Fruit fly (Drosophila melanogaster) whole organism, prepupa: ENCODE measurements around the gene CG3225.
A peak's percentile ranks its signal among the peaks of the same experiment; 100 is the strongest.

Experiments used
- CG1621 ChIP-seq: fragments of 200-800 bp; sonication (Bioruptor generic); optimal IDR thresholded peaks from 3 replicates; lab custom pipeline; 2018; ENCODE audit warnings: missing biosample characterization, mild to moderate bottlenecking, missing genetic modification characterization
- CG16779 ChIP-seq: fragments of 200-800 bp; sonication (Bioruptor generic); optimal IDR thresholded peaks from 3 replicates; lab custom pipeline; 2017; ENCODE audit warnings: missing biosample characterization, mild to moderate bottlenecking, missing genetic modification characterization
- CG3032 ChIP-seq: fragments of 200-800 bp; optimal IDR thresholded peaks from 2 replicates; lab custom pipeline; 2019; ENCODE audit warnings: missing biosample characterization, mild to moderate bottlenecking, missing genetic modification characterization, moderate library complexity
- CG32006 ChIP-seq: fragments of 200-800 bp; sonication (Bioruptor generic); optimal IDR thresholded peaks from 3 replicates; lab custom pipeline; 2017; ENCODE audit warnings: missing biosample characterization, mild to moderate bottlenecking, missing genetic modification characterization
- Eip93F ChIP-seq: fragments of 200-800 bp; sonication (Bioruptor generic); optimal IDR thresholded peaks from 2 replicates; lab custom pipeline; 2016; ENCODE audit warnings: missing biosample characterization, mild to moderate bottlenecking, missing genetic modification characterization
- cyc ChIP-seq: fragments of 200-800 bp; sonication (Bioruptor generic); optimal IDR thresholded peaks from 3 replicates; lab custom pipeline; 2016; ENCODE audit warnings: missing biosample characterization, missing genetic modification characterization
- dsx ChIP-seq: fragments of 200-800 bp; optimal IDR thresholded peaks from 3 replicates; lab custom pipeline; 2019; ENCODE audit warnings: missing biosample characterization, mild to moderate bottlenecking, missing genetic modification characterization, moderate library complexity; ENCODE audit not compliant: poor library complexity, severe bottlenecking
- salr ChIP-seq, 2 experiments: fragments of 200-800 bp; sonication (Bioruptor generic); optimal IDR thresholded peaks; 3 replicates each; lab custom pipeline; 2016 to 2018; ENCODE audit warnings: missing biosample characterization in 2 of 2, missing genetic modification characterization in 2 of 2, mild to moderate bottlenecking in 1 of 2

DNA sequence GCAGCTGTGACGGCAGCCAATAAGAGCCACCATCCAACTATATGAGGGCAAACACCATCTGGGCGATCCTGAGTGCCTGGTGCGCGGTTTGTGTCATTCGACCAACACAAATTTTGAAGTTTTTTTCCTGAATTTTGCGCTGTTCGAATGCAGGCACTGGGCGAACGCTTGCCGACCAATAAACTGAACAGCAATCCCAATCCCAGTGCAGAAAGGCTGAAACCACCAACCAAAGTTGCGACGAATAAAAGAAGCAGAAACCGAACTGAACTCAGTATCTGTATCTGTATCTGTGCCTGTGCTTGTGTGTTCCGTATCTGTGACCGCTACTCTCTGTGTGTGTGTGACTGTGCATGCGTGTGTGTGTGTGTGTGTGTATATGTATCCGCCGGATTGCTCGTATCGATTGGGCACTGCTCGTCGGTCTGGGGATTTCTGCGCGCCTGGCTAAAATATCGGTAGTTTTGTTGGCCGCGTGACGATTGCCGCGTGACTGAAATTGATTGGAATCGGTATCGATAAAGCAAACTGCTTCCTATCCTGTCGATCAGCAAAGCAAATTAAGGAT lies 6.5 kb downstream of the CG3225 start:
- TF ChIP-seq salr (GFP tag; optimal IDR thresholded peaks at IDR 0.05; lab: Kevin White, UChicago) (no peak), CG32006 (GFP tag; lab: Kevin White, UChicago) (no peak), CG1621 (tag; lab: Kevin White, UChicago) (peak; percentile 99), cyc (GFP tag; lab: Kevin White, UChicago) (no peak), CG3032 (tag; lab: Kevin White, UChicago) (no peak), CG16779 (tag; lab: Kevin White, UChicago) (no peak), dsx (GFP tag; lab: Kevin White, UChicago) (no peak), Eip93F (peak; percentile 89)
